Fruit fly (Drosophila melanogaster) whole organism, embryonic: ENCODE results near the gene dbe.

Source experiments
- CG11247 ChIP-seq: fragments of 200-800 bp; sonication (Bioruptor generic); IDR thresholded peaks from 2 replicates; pipeline ENCODE4 v1.3.6; 2022; ENCODE audit warnings: missing biosample characterization, missing genetic modification characterization
- CG11560 ChIP-seq: fragments of 200-800 bp; sonication (Bioruptor generic); IDR thresholded peaks from 3 replicates; pipeline ENCODE4 v1.3.6; 2022; ENCODE audit warnings: missing biosample characterization, missing genetic modification characterization
- CG13424 ChIP-seq: fragments of 200-800 bp; sonication (Bioruptor generic); optimal IDR thresholded peaks from 2 replicates; lab custom pipeline; 2019; ENCODE audit warnings: missing biosample characterization, mild to moderate bottlenecking, missing genetic modification characterization, moderate library complexity
- CG14441 ChIP-seq: fragments of 200-800 bp; sonication (Bioruptor generic); IDR thresholded peaks from 2 replicates; pipeline ENCODE4 v1.3.6; 2022; ENCODE audit warnings: missing biosample characterization, missing genetic modification characterization
- CG16815 ChIP-seq: fragments of 200-800 bp; sonication (Bioruptor generic); optimal IDR thresholded peaks from 3 replicates; lab custom pipeline; 2017; ENCODE audit warnings: missing biosample characterization, mild to moderate bottlenecking, missing genetic modification characterization
- CG17802 ChIP-seq: fragments of 200-800 bp; sonication (Bioruptor generic); optimal IDR thresholded peaks from 2 replicates; lab custom pipeline; 2018; ENCODE audit warnings: missing biosample characterization, mild to moderate bottlenecking, missing genetic modification characterization, moderate library complexity
- CG1832 ChIP-seq: fragments of 200-800 bp; sonication (Bioruptor generic); optimal IDR thresholded peaks from 2 replicates; lab custom pipeline; 2017; ENCODE audit warnings: missing biosample characterization, mild to moderate bottlenecking, missing genetic modification characterization, inconsistent platforms
- CG3407 ChIP-seq: fragments of 200-800 bp; sonication (Bioruptor generic); optimal IDR thresholded peaks from 2 replicates; lab custom pipeline; 2018; ENCODE audit warnings: missing biosample characterization, mild to moderate bottlenecking, missing genetic modification characterization
- CG3847 ChIP-seq: fragments of 200-800 bp; sonication (Bioruptor generic); IDR thresholded peaks from 2 replicates; pipeline ENCODE4 v1.3.6; 2022; ENCODE audit warnings: missing biosample characterization, missing genetic modification characterization
- CG3995 ChIP-seq: fragments of 200-800 bp; sonication (Bioruptor generic); optimal IDR thresholded peaks from 3 replicates; lab custom pipeline; 2016; ENCODE audit warnings: missing biosample characterization, missing genetic modification characterization
- CG4360 ChIP-seq: fragments of 200-800 bp; sonication (Bioruptor generic); IDR thresholded peaks from 2 replicates; pipeline ENCODE4 v1.3.6; 2022; ENCODE audit warnings: missing biosample characterization, missing genetic modification characterization
- CG6272 ChIP-seq: fragments of 200-800 bp; sonication (Bioruptor generic); IDR thresholded peaks from 2 replicates; pipeline ENCODE4 v1.3.6; 2022; ENCODE audit warnings: missing biosample characterization, missing genetic modification characterization
- CG7271 ChIP-seq: fragments of 200-800 bp; sonication (Bioruptor generic); optimal IDR thresholded peaks from 2 replicates; lab custom pipeline; 2018; ENCODE audit warnings: missing biosample characterization, mild to moderate bottlenecking, missing genetic modification characterization, moderate library complexity
- CG8359 ChIP-seq: fragments of 200-800 bp; sonication (Bioruptor generic); optimal IDR thresholded peaks from 2 replicates; lab custom pipeline; 2017; ENCODE audit warnings: missing biosample characterization, mild to moderate bottlenecking, missing genetic modification characterization, borderline replicate concordance
- CG8924 ChIP-seq: fragments of 200-800 bp; optimal IDR thresholded peaks from 3 replicates; lab custom pipeline; 2019; ENCODE audit warnings: missing biosample characterization, mild to moderate bottlenecking, missing genetic modification characterization, moderate library complexity
- CG9932 ChIP-seq: fragments of 200-800 bp; sonication (Bioruptor generic); IDR thresholded peaks from 2 replicates; pipeline ENCODE4 v1.3.6; 2022; ENCODE audit warnings: missing biosample characterization, missing genetic modification characterization
- CkIIα-i1 ChIP-seq: fragments of 200-800 bp; sonication (Bioruptor generic); IDR thresholded peaks from 2 replicates; pipeline ENCODE4 v1.3.6; 2022; ENCODE audit warnings: missing biosample characterization, missing genetic modification characterization
- D19A ChIP-seq: fragments of 200-800 bp; optimal IDR thresholded peaks from 3 replicates; lab custom pipeline; 2019; ENCODE audit warnings: missing biosample characterization, mild to moderate bottlenecking, missing genetic modification characterization, moderate library complexity
- Hand ChIP-seq: fragments of 200-800 bp; sonication (Bioruptor generic); optimal IDR thresholded peaks from 2 replicates; lab custom pipeline; 2017; ENCODE audit warnings: mild to moderate bottlenecking, missing biosample characterization, missing genetic modification reagents, missing genetic modification characterization
- Hr39 ChIP-seq: fragments of >200 bp; optimal IDR thresholded peaks from 2 replicates; lab custom pipeline; 2017
- MBD-R2 ChIP-seq: fragments of 200-800 bp; sonication (Bioruptor generic); IDR thresholded peaks from 2 replicates; pipeline ENCODE4 v1.3.6; 2022; ENCODE audit warnings: missing biosample characterization, missing genetic modification characterization
- MESR4 ChIP-seq: fragments of 200-800 bp; sonication (Bioruptor generic); optimal IDR thresholded peaks from 2 replicates; lab custom pipeline; 2018; ENCODE audit warnings: missing biosample characterization, mild to moderate bottlenecking, missing genetic modification characterization, moderate library complexity
- Opbp ChIP-seq: fragments of 200-800 bp; sonication (Bioruptor generic); IDR thresholded peaks from 3 replicates; pipeline ENCODE4 v1.3.6; 2022; ENCODE audit warnings: missing biosample characterization, missing genetic modification characterization; ENCODE audit not compliant: partially characterized antibody
- Rx ChIP-seq: fragments of 200-800 bp; sonication (Bioruptor generic); IDR thresholded peaks from 2 replicates; pipeline ENCODE4 v1.3.6; 2022; ENCODE audit warnings: missing biosample characterization, missing genetic modification characterization
- Sox102F ChIP-seq: fragments of 200-800 bp; sonication (Bioruptor generic); optimal IDR thresholded peaks from 2 replicates; lab custom pipeline; 2018; ENCODE audit warnings: missing biosample characterization, mild to moderate bottlenecking, missing genetic modification characterization, moderate library complexity
- az2 ChIP-seq: fragments of 200-800 bp; sonication (Bioruptor generic); optimal IDR thresholded peaks from 3 replicates; lab custom pipeline; 2016; ENCODE audit warnings: missing biosample characterization, missing genetic modification characterization
- cato ChIP-seq: fragments of 200-800 bp; sonication (Bioruptor generic); optimal IDR thresholded peaks from 2 replicates; lab custom pipeline; 2016; ENCODE audit warnings: missing biosample characterization, missing genetic modification characterization, borderline replicate concordance
- caup ChIP-seq: fragments of 200-800 bp; sonication (Bioruptor generic); optimal IDR thresholded peaks from 3 replicates; lab custom pipeline; 2017; ENCODE audit warnings: missing biosample characterization, mild to moderate bottlenecking, missing genetic modification characterization, moderate library complexity; ENCODE audit not compliant: severe bottlenecking
- cg ChIP-seq: fragments of 200-800 bp; sonication (Bioruptor generic); optimal IDR thresholded peaks from 3 replicates; lab custom pipeline; 2019; ENCODE audit warnings: missing biosample characterization, mild to moderate bottlenecking, missing genetic modification characterization, moderate library complexity
- chinmo ChIP-seq: fragments of 200-800 bp; sonication (Bioruptor generic); IDR thresholded peaks from 4 replicates; pipeline ENCODE4 v1.3.6; 2022; ENCODE audit warnings: missing biosample characterization, missing genetic modification characterization; ENCODE audit not compliant: partially characterized antibody
- dmrt11E ChIP-seq: fragments of 200-800 bp; sonication (Bioruptor generic); optimal IDR thresholded peaks from 3 replicates; lab custom pipeline; 2018; ENCODE audit warnings: missing biosample characterization, mild to moderate bottlenecking, missing genetic modification characterization, moderate library complexity
- ftz-f1 ChIP-seq: fragments of 200-800 bp; sonication (Bioruptor generic); optimal IDR thresholded peaks from 2 replicates; lab custom pipeline; 2016; ENCODE audit warnings: missing biosample characterization, missing genetic modification characterization
- gro ChIP-seq: fragments of 200-800 bp; sonication (Bioruptor generic); optimal IDR thresholded peaks from 2 replicates; lab custom pipeline; 2016; ENCODE audit warnings: missing biosample characterization, missing genetic modification characterization
- gsb-n ChIP-seq: fragments of 200-800 bp; sonication (Bioruptor generic); optimal IDR thresholded peaks from 3 replicates; lab custom pipeline; 2018; ENCODE audit warnings: missing biosample characterization, mild to moderate bottlenecking, missing genetic modification characterization
- hkb ChIP-seq, 2 experiments: fragments of 200-800 bp in 1 of 2; fragments of >200 bp in 1 of 2; sonication (Bioruptor generic) in 1 of 2; IDR thresholded peaks in 1 of 2; optimal IDR thresholded peaks in 1 of 2; 2 replicates each; pipeline versions ENCODE4 v1.3.6 to Lab custom; 2017 to 2022; ENCODE audit warnings: missing biosample characterization in 1 of 2, missing genetic modification characterization in 1 of 2
- kah ChIP-seq: fragments of 200-800 bp; sonication (Bioruptor generic); optimal IDR thresholded peaks from 2 replicates; lab custom pipeline; 2018; ENCODE audit warnings: missing biosample characterization, mild to moderate bottlenecking, missing genetic modification characterization
- lola ChIP-seq, 3 experiments: fragments of >200 bp in 2 of 3; fragments of 200-800 bp in 1 of 3; sonication (Bioruptor generic) in 1 of 3; optimal IDR thresholded peaks; 2 replicates each; lab custom pipeline; 2017 to 2019; ENCODE audit warnings: missing biosample characterization in 3 of 3, missing genetic modification characterization in 3 of 3, mild to moderate bottlenecking in 1 of 3, moderate library complexity in 1 of 3
- nerfin-2 ChIP-seq: fragments of 200-800 bp; sonication (Bioruptor generic); IDR thresholded peaks from 2 replicates; pipeline ENCODE4 v1.3.6; 2022; ENCODE audit warnings: missing biosample characterization, missing genetic modification characterization; ENCODE audit not compliant: partially characterized antibody
- pb ChIP-seq: fragments of 200-800 bp; sonication (Bioruptor generic); optimal IDR thresholded peaks from 3 replicates; lab custom pipeline; 2016; ENCODE audit warnings: missing biosample characterization, missing genetic modification characterization
- pfk ChIP-seq: fragments of 200-800 bp; sonication (Bioruptor generic); optimal IDR thresholded peaks from 2 replicates; lab custom pipeline; 2018; ENCODE audit warnings: missing biosample characterization, mild to moderate bottlenecking, missing genetic modification characterization, moderate library complexity
- pnt ChIP-seq: fragments of 200-800 bp; sonication (Bioruptor generic); optimal IDR thresholded peaks from 3 replicates; lab custom pipeline; 2016; ENCODE audit warnings: missing biosample characterization, missing genetic modification characterization
- sens ChIP-seq: fragments of 200-800 bp; sonication (Bioruptor generic); peaks from one replicate; lab custom pipeline; 2016; ENCODE audit warnings: missing biosample characterization, missing genetic modification characterization
- stc ChIP-seq: fragments of 200-800 bp; sonication (Bioruptor generic); IDR thresholded peaks from 2 replicates; pipeline ENCODE4 v1.3.6; 2022; ENCODE audit warnings: missing biosample characterization, missing genetic modification characterization
- sug ChIP-seq: fragments of 200-800 bp; optimal IDR thresholded peaks from 2 replicates; lab custom pipeline; 2019; ENCODE audit warnings: missing biosample characterization, mild to moderate bottlenecking, missing genetic modification characterization, moderate library complexity
- tll ChIP-seq, 2 experiments: fragments of 200-800 bp in 1 of 2; fragments of >200 bp in 1 of 2; sonication (Bioruptor generic) in 1 of 2; optimal IDR thresholded peaks; 2 replicates each; lab custom pipeline; 2017 to 2019; ENCODE audit warnings: missing biosample characterization in 2 of 2, missing genetic modification characterization in 2 of 2, mild to moderate bottlenecking in 1 of 2, moderate library complexity in 1 of 2
- toy ChIP-seq: fragments of 200-800 bp; sonication (Bioruptor generic); IDR thresholded peaks from 2 replicates; pipeline ENCODE4 v1.3.6; 2022; ENCODE audit warnings: missing biosample characterization, missing genetic modification characterization
- trh ChIP-seq: fragments of 200-800 bp; sonication (Bioruptor generic); optimal IDR thresholded peaks from 2 replicates; lab custom pipeline; 2016; ENCODE audit warnings: missing biosample characterization, missing genetic modification characterization
- vfl ChIP-seq: fragments of 200-800 bp; sonication (Bioruptor generic); optimal IDR thresholded peaks from 2 replicates; lab custom pipeline; 2016; ENCODE audit warnings: missing biosample characterization, missing genetic modification characterization
- z ChIP-seq: fragments of 200-800 bp; sonication (Bioruptor generic); IDR thresholded peaks from 3 replicates; pipeline ENCODE4 v1.3.6; 2022; ENCODE audit warnings: missing biosample characterization, missing genetic modification characterization
- zf30C ChIP-seq: fragments of 200-800 bp; sonication (Bioruptor generic); optimal IDR thresholded peaks from 3 replicates; lab custom pipeline; 2018; ENCODE audit warnings: missing biosample characterization, mild to moderate bottlenecking, missing genetic modification characterization

The dbe gene

DNA sequence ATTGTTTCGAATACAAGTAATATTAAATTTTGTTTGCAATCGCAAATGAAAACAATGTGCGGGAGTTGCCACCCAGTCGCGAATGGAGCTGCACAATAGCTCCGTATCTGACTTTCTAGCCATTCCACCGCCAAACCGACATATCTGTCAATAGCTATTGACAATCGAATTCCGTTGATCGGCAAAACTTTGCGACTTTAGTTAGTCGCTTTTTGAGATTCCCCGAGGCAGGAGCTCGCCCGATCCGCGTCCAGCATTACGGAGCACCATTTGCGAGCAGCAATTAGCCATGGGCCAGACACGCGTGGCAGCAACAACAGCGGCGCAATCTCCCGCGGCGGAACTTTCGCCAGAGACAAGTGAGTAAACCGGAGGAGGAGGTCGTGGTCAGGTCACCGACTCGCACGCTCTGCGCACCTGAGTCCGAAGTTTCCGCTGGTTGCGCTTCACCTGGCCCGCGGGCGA, 17.0 kb downstream of the dbe start, which contains the start of the genes CG4291 and kraken (continued):
- TF ChIP-seq nerfin-2 (GFP tag; lab: Robert Waterston, UW) (0 out of 2 replicates have a peak, but pooled peaks have one; percentile 31), vfl (GFP tag; lab: Kevin White, UChicago) (peak; percentile 68), D19A (tag; lab: Kevin White, UChicago) (no peak), cato (GFP tag; lab: Kevin White, UChicago) (no peak), MESR4 (peak; percentile 93), MBD-R2 (GFP tag; lab: Robert Waterston, UW) (peak; percentile 97), sug (tag; lab: Kevin White, UChicago) (peak; percentile 69), ftz-f1 (GFP tag; lab: Kevin White, UChicago) (peak; percentile 57), CG4360 (GFP tag; lab: Robert Waterston, UW) (peak; percentile 55), gro (GFP tag; lab: Kevin White, UChicago) (peak; percentile 73), z (GFP tag; lab: Robert Waterston, UW) (no peak), trh (GFP tag; lab: Kevin White, UChicago) (no peak), pnt (GFP tag; lab: Kevin White, UChicago) (peak; percentile 58), Rx (GFP tag; lab: Robert Waterston, UW) (no peak), CG11247 (peak; percentile 78), Opbp (GFP tag; lab: Robert Waterston, UW) (peak; percentile 70), CG3847 (GFP tag; lab: Robert Waterston, UW) (peak; percentile 77), Hr39 (lab: Kevin White, UChicago) (no peak), hkb (optimal IDR thresholded peaks at IDR 0.05; lab: Kevin White, UChicago) (no peak), hkb (GFP tag; IDR thresholded peaks at IDR 0.05; lab: Robert Waterston, UW) (no peak; the same call in 1 of the 2 replicates), gsb-n (peak; percentile 63), kah (GFP tag; lab: Kevin White, UChicago) (peak; percentile 57), toy (GFP tag; lab: Robert Waterston, UW) (no peak), CG14441 (peak; percentile 57), cg (GFP tag; lab: Kevin White, UChicago) (no peak), CG11560 (no peak; the same call in 2 of the 3 replicates), CG8359 (no peak), caup (GFP tag; lab: Kevin White, UChicago) (peak; percentile 55), CG9932 (GFP tag; lab: Robert Waterston, UW) (peak; percentile 86), chinmo (GFP tag; lab: Robert Waterston, UW) (no peak), az2 (peak; percentile 48), CG1832 (GFP tag; lab: Kevin White, UChicago) (no peak), CG6272 (GFP tag; lab: Robert Waterston, UW) (peak; percentile 9; the same call in 1 of the 2 replicates), CG17802 (tag; lab: Kevin White, UChicago) (no peak), stc (GFP tag; lab: Robert Waterston, UW) (no peak), CG8924 (peak; percentile 65), lola (GFP tag; optimal IDR thresholded peaks at IDR 0.05; lab: Kevin White, UChicago) (peak in 1 of 3 experiments; percentile 4), CG3407 (no peak), CG13424 (peak; percentile 68), sens (GFP tag; lab: Kevin White, UChicago) (peak; percentile 84), Sox102F (GFP tag; lab: Kevin White, UChicago) (peak; percentile 36), CkIIα-i1 (GFP tag; lab: Robert Waterston, UW) (no peak), CG3995 (GFP tag; lab: Kevin White, UChicago) (no peak), pfk (GFP tag; lab: Kevin White, UChicago) (peak; percentile 25), pb (no peak), zf30C (GFP tag; lab: Kevin White, UChicago) (no peak), Hand (GFP tag; lab: Kevin White, UChicago) (no peak), CG16815 (GFP tag; lab: Kevin White, UChicago) (no peak), CG7271 (tag; lab: Kevin White, UChicago) (peak; percentile 10), tll (GFP tag; optimal IDR thresholded peaks at IDR 0.05; lab: Kevin White, UChicago) (no peak), dmrt11E (tag; lab: Kevin White, UChicago) (peak; percentile 6)
